Worm (Caenorhabditis elegans) whole organism, late embryonic: Measurements from ENCODE around the gene pho-11.
A peak's percentile ranks its signal among the peaks of the same experiment; 100 is the strongest.

ENCODE experiments used
- ceh-9 ChIP-seq: sonication (generic microtip); optimal IDR thresholded peaks from 2 replicates; lab custom pipeline; 2016; ENCODE audit warnings: mild to moderate bottlenecking, missing genetic modification characterization, inconsistent platforms, missing compliant biosample characterization
- elt-2 ChIP-seq: sonication (generic microtip); optimal IDR thresholded peaks from 2 replicates; lab custom pipeline; 2016; ENCODE audit warnings: missing genetic modification reagents, missing genetic modification characterization, missing compliant biosample characterization
- fkh-10 ChIP-seq: fragments of 150-350 bp; optimal IDR thresholded peaks from 2 replicates; lab custom pipeline; 2014; ENCODE audit warnings: missing biosample characterization, missing genetic modification reagents, missing genetic modification characterization
- hlh-15 ChIP-seq: sonication (generic microtip); optimal IDR thresholded peaks from 2 replicates; lab custom pipeline; 2016; ENCODE audit warnings: missing genetic modification characterization, missing compliant biosample characterization
- tbx-2 ChIP-seq: sonication (generic microtip); optimal IDR thresholded peaks from 2 replicates; lab custom pipeline; 2016; ENCODE audit warnings: missing genetic modification characterization, missing compliant biosample characterization

ce11 chrII:9931012-9931411 is 637 bp upstream of the pho-11 start:
- TF ChIP-seq tbx-2 (peak; percentile 67), ceh-9 (tag; lab: Kevin White, UChicago) (no peak), elt-2 (tag; lab: Kevin White, UChicago) (no peak), hlh-15 (tag; lab: Kevin White, UChicago) (no peak), fkh-10 (GFP tag; lab: Kevin White, UChicago) (no peak)
